Fruit fly (Drosophila melanogaster) whole organism, embryonic: ENCODE results near the gene Blm.

Source experiments
- Antp ChIP-seq: fragments of 200-800 bp; sonication (Bioruptor generic); optimal IDR thresholded peaks from 3 replicates; lab custom pipeline; 2016; ENCODE audit warnings: missing biosample characterization, missing genetic modification characterization
- BEAF-32 ChIP-seq: fragments of 200-800 bp; sonication (Bioruptor generic); optimal IDR thresholded peaks from 3 replicates; lab custom pipeline; 2017; ENCODE audit warnings: missing biosample characterization, missing genetic modification characterization, mild to moderate bottlenecking, moderate library complexity, missing genetic modification reagents
- CG10209 ChIP-seq: fragments of 200-800 bp; sonication (Bioruptor generic); optimal IDR thresholded peaks from 3 replicates; lab custom pipeline; 2017; ENCODE audit warnings: missing biosample characterization, mild to moderate bottlenecking, missing genetic modification characterization, missing genetic modification reagents
- CG10979 ChIP-seq: fragments of 200-800 bp; sonication (Bioruptor generic); optimal IDR thresholded peaks from 2 replicates; lab custom pipeline; 2018; ENCODE audit warnings: missing biosample characterization, mild to moderate bottlenecking, missing genetic modification characterization, moderate library complexity
- CG11247 ChIP-seq: fragments of 200-800 bp; sonication (Bioruptor generic); IDR thresholded peaks from 2 replicates; pipeline ENCODE4 v1.3.6; 2022; ENCODE audit warnings: missing biosample characterization, missing genetic modification characterization
- CG11398 ChIP-seq: fragments of 200-800 bp; sonication (Bioruptor generic); optimal IDR thresholded peaks from 2 replicates; lab custom pipeline; 2016; ENCODE audit warnings: missing biosample characterization, missing genetic modification characterization
- CG11456 ChIP-seq: fragments of 200-800 bp; sonication (Bioruptor generic); IDR thresholded peaks from 3 replicates; pipeline ENCODE4 v1.3.6; 2022; ENCODE audit warnings: missing biosample characterization, missing genetic modification characterization
- CG12236 ChIP-seq: fragments of 200-800 bp; sonication (Bioruptor generic); optimal IDR thresholded peaks from 2 replicates; lab custom pipeline; 2016; ENCODE audit warnings: missing biosample characterization, missing genetic modification characterization
- CG13296 ChIP-seq: fragments of 200-800 bp; sonication (Bioruptor generic); optimal IDR thresholded peaks from 3 replicates; lab custom pipeline; 2018; ENCODE audit warnings: missing biosample characterization, mild to moderate bottlenecking, missing genetic modification characterization
- CG2199 ChIP-seq: fragments of 200-800 bp; sonication (Bioruptor generic); IDR thresholded peaks from 3 replicates; pipeline ENCODE4 v1.3.6; 2022; ENCODE audit warnings: missing biosample characterization, missing genetic modification characterization
- CG3281 ChIP-seq: fragments of 200-800 bp; sonication (Bioruptor generic); optimal IDR thresholded peaks from 3 replicates; lab custom pipeline; 2017; ENCODE audit warnings: missing biosample characterization, mild to moderate bottlenecking, missing genetic modification characterization
- CG3838 ChIP-seq: fragments of 200-800 bp; sonication (Bioruptor generic); optimal IDR thresholded peaks from 3 replicates; lab custom pipeline; 2016; ENCODE audit warnings: missing biosample characterization, missing genetic modification characterization
- CG4854 ChIP-seq: fragments of 200-800 bp; sonication (Bioruptor generic); optimal IDR thresholded peaks from 2 replicates; lab custom pipeline; 2016; ENCODE audit warnings: missing biosample characterization, missing genetic modification characterization, inconsistent platforms
- CG5953 ChIP-seq: fragments of 200-800 bp; sonication (Bioruptor generic); IDR thresholded peaks from 2 replicates; pipeline ENCODE4 v1.3.6; 2022; ENCODE audit warnings: missing biosample characterization, missing genetic modification characterization
- CG7357 ChIP-seq: fragments of 200-800 bp; sonication (Bioruptor generic); IDR thresholded peaks from 3 replicates; pipeline ENCODE4 v1.3.6; 2022; ENCODE audit warnings: missing biosample characterization, missing genetic modification characterization
- CG7987 ChIP-seq: fragments of 200-800 bp; sonication (Bioruptor generic); optimal IDR thresholded peaks from 2 replicates; lab custom pipeline; 2018; ENCODE audit warnings: missing biosample characterization, mild to moderate bottlenecking, missing genetic modification characterization, moderate library complexity
- CG8359 ChIP-seq: fragments of 200-800 bp; sonication (Bioruptor generic); optimal IDR thresholded peaks from 2 replicates; lab custom pipeline; 2017; ENCODE audit warnings: missing biosample characterization, mild to moderate bottlenecking, missing genetic modification characterization, borderline replicate concordance
- Camta ChIP-seq: fragments of 200-800 bp; sonication (Bioruptor generic); optimal IDR thresholded peaks from 2 replicates; lab custom pipeline; 2016; ENCODE audit warnings: missing biosample characterization, missing genetic modification characterization
- D19A ChIP-seq: fragments of 200-800 bp; optimal IDR thresholded peaks from 3 replicates; lab custom pipeline; 2019; ENCODE audit warnings: missing biosample characterization, mild to moderate bottlenecking, missing genetic modification characterization, moderate library complexity
- Drgx ChIP-seq: fragments of 200-800 bp; sonication (Bioruptor generic); IDR thresholded peaks from 2 replicates; pipeline ENCODE4 v1.3.6; 2022; ENCODE audit warnings: missing biosample characterization, missing genetic modification characterization
- Fer2 ChIP-seq: fragments of 200-800 bp; sonication (Bioruptor generic); optimal IDR thresholded peaks from 2 replicates; lab custom pipeline; 2018; ENCODE audit warnings: missing biosample characterization, mild to moderate bottlenecking, missing genetic modification characterization, moderate library complexity
- Gug ChIP-seq: fragments of 200-800 bp; sonication (Bioruptor generic); IDR thresholded peaks from 4 replicates; pipeline ENCODE4 v1.3.6; 2022; ENCODE audit warnings: missing biosample characterization, missing genetic modification characterization
- HHEX ChIP-seq: fragments of 200-800 bp; sonication (Bioruptor generic); optimal IDR thresholded peaks from 3 replicates; lab custom pipeline; 2017; ENCODE audit warnings: missing biosample characterization, mild to moderate bottlenecking, missing genetic modification characterization, missing genetic modification reagents
- Hr3 ChIP-seq: fragments of 200-800 bp; sonication (Bioruptor generic); optimal IDR thresholded peaks from 3 replicates; lab custom pipeline; 2016; ENCODE audit warnings: missing biosample characterization, missing genetic modification characterization
- Med ChIP-seq: fragments of 200-800 bp; sonication (Bioruptor generic); peaks from one replicate; lab custom pipeline; 2016; ENCODE audit warnings: missing biosample characterization, missing genetic modification characterization, mild to moderate bottlenecking, inconsistent platforms, moderate library complexity
- Nf-YC ChIP-seq: fragments of 200-800 bp; optimal IDR thresholded peaks from 3 replicates; lab custom pipeline; 2019; ENCODE audit warnings: missing biosample characterization, mild to moderate bottlenecking, missing genetic modification characterization, moderate library complexity
- Oaz ChIP-seq: fragments of 200-800 bp; sonication (Bioruptor generic); IDR thresholded peaks from 2 replicates; pipeline ENCODE4 v1.3.6; 2022; ENCODE audit warnings: missing biosample characterization, missing genetic modification characterization
- Opbp ChIP-seq: fragments of 200-800 bp; sonication (Bioruptor generic); IDR thresholded peaks from 3 replicates; pipeline ENCODE4 v1.3.6; 2022; ENCODE audit warnings: missing biosample characterization, missing genetic modification characterization; ENCODE audit not compliant: partially characterized antibody
- Xrp1 ChIP-seq: fragments of 200-800 bp; sonication (Bioruptor generic); IDR thresholded peaks from 2 replicates; pipeline ENCODE4 v1.3.6; 2022; ENCODE audit warnings: missing biosample characterization, missing genetic modification characterization
- ara ChIP-seq: fragments of 200-800 bp; sonication (Bioruptor generic); IDR thresholded peaks from 2 replicates; pipeline ENCODE4 v1.3.6; 2022; ENCODE audit warnings: missing biosample characterization, missing genetic modification characterization
- ash1 ChIP-seq: fragments of 200-800 bp; sonication (Bioruptor generic); optimal IDR thresholded peaks from 2 replicates; lab custom pipeline; 2018; ENCODE audit warnings: missing biosample characterization, mild to moderate bottlenecking, missing genetic modification characterization
- danr ChIP-seq: fragments of 200-800 bp; sonication (Bioruptor generic); IDR thresholded peaks from 2 replicates; pipeline ENCODE4 v1.3.6; 2022; ENCODE audit warnings: missing biosample characterization, missing genetic modification characterization
- dm ChIP-seq: fragments of 200-800 bp; sonication (Bioruptor generic); optimal IDR thresholded peaks from 3 replicates; lab custom pipeline; 2016; ENCODE audit warnings: missing biosample characterization, missing genetic modification characterization
- dmrt99B ChIP-seq: fragments of 200-800 bp; sonication (Bioruptor generic); optimal IDR thresholded peaks from 2 replicates; lab custom pipeline; 2018; ENCODE audit warnings: missing biosample characterization, mild to moderate bottlenecking, missing genetic modification characterization, moderate library complexity
- grn ChIP-seq: fragments of 200-800 bp; sonication (Bioruptor generic); optimal IDR thresholded peaks from 3 replicates; lab custom pipeline; 2017; ENCODE audit warnings: missing biosample characterization, missing genetic modification characterization
- oc ChIP-seq: fragments of 200-800 bp; sonication (Bioruptor generic); optimal IDR thresholded peaks from 2 replicates; lab custom pipeline; 2018; ENCODE audit warnings: missing biosample characterization, mild to moderate bottlenecking, missing genetic modification characterization, moderate library complexity
- otp ChIP-seq: fragments of 200-800 bp; sonication (Bioruptor generic); IDR thresholded peaks from 3 replicates; pipeline ENCODE4, ENCODE4 v1.3.6; 2022; ENCODE audit warnings: missing biosample characterization, missing genetic modification characterization
- pfk ChIP-seq: fragments of 200-800 bp; sonication (Bioruptor generic); optimal IDR thresholded peaks from 2 replicates; lab custom pipeline; 2018; ENCODE audit warnings: missing biosample characterization, mild to moderate bottlenecking, missing genetic modification characterization, moderate library complexity
- pho ChIP-seq: fragments of 200-800 bp; sonication (Bioruptor generic); optimal IDR thresholded peaks from 2 replicates; lab custom pipeline; 2016; ENCODE audit warnings: missing biosample characterization, missing genetic modification characterization
- prd ChIP-seq, 3 experiments: fragments of >200 bp in 2 of 3; fragments of 200-800 bp in 1 of 3; sonication (Bioruptor generic) in 1 of 3; optimal IDR thresholded peaks in 2 of 3; IDR thresholded peaks in 1 of 3; 2 replicates in 2 of 3; 3 replicates in 1 of 3; pipeline versions ENCODE4 v1.3.6 to Lab custom; 2017 to 2022; ENCODE audit warnings: missing biosample characterization in 1 of 3, missing genetic modification characterization in 1 of 3
- sd ChIP-seq: fragments of 200-800 bp; sonication (Bioruptor generic); optimal IDR thresholded peaks from 3 replicates; lab custom pipeline; 2018; ENCODE audit warnings: missing biosample characterization, mild to moderate bottlenecking, missing genetic modification characterization, moderate library complexity
- sisA ChIP-seq: fragments of 200-800 bp; sonication (Bioruptor generic); IDR thresholded peaks from 2 replicates; pipeline ENCODE4 v1.3.6; 2022; ENCODE audit warnings: missing biosample characterization, missing genetic modification characterization
- slbo ChIP-seq: fragments of 200-800 bp; sonication (Bioruptor generic); IDR thresholded peaks from 2 replicates; pipeline ENCODE4 v1.3.6; 2022; ENCODE audit warnings: missing biosample characterization, missing genetic modification characterization
- sna ChIP-seq: fragments of 200-800 bp; sonication (Bioruptor generic); IDR thresholded peaks from 2 replicates; pipeline ENCODE4 v1.3.6; 2022; ENCODE audit warnings: missing biosample characterization, missing genetic modification characterization; ENCODE audit not compliant: partially characterized antibody
- sr ChIP-seq: fragments of 200-800 bp; sonication (Bioruptor generic); IDR thresholded peaks from 3 replicates; pipeline ENCODE4 v1.3.6; 2022; ENCODE audit warnings: missing biosample characterization, missing genetic modification characterization
- stc ChIP-seq: fragments of 200-800 bp; sonication (Bioruptor generic); IDR thresholded peaks from 2 replicates; pipeline ENCODE4 v1.3.6; 2022; ENCODE audit warnings: missing biosample characterization, missing genetic modification characterization
- tna ChIP-seq: fragments of 200-800 bp; sonication (Bioruptor generic); IDR thresholded peaks from 2 replicates; pipeline ENCODE4 v1.3.6; 2022; ENCODE audit warnings: missing biosample characterization, missing genetic modification characterization; ENCODE audit not compliant: partially characterized antibody
- ttk ChIP-seq: fragments of 200-800 bp; sonication (Bioruptor generic); IDR thresholded peaks from 2 replicates; pipeline ENCODE4 v2.1.2; 2022; ENCODE audit warnings: missing biosample characterization, missing genetic modification characterization
- unc-4 ChIP-seq: fragments of 200-800 bp; sonication (Bioruptor generic); IDR thresholded peaks from 2 replicates; pipeline ENCODE4 v1.3.6; 2022; ENCODE audit warnings: missing biosample characterization, missing genetic modification characterization; ENCODE audit not compliant: partially characterized antibody
- zf30C ChIP-seq: fragments of 200-800 bp; sonication (Bioruptor generic); optimal IDR thresholded peaks from 3 replicates; lab custom pipeline; 2018; ENCODE audit warnings: missing biosample characterization, mild to moderate bottlenecking, missing genetic modification characterization

Gene Blm

DNA sequence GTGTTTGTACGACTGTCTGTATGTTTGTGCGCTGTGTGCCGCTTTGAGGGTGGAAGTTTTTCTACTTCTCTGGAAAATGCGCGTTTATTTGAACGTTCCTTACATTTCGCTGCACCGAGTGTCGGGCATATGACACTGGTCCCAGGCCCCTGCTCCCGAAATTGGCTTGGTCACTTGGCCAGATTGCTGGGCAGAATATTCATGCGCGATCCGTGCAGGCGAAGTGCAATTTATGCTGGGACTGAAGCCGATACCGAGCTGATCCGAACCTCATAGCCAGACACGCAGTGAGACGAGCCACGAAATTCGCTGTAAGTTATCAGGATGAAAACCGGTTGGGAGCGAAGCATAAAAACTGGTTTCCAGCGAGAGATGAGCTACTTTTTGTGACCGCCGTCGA is 37.3 kb upstream of the Blm start (continued):
- TF ChIP-seq CG7357 (no peak), sd (no peak), prd (optimal IDR thresholded peaks at IDR 0.05; lab: Kevin White, UChicago) (no peak), prd (GFP tag; IDR thresholded peaks at IDR 0.05; lab: Robert Waterston, UW) (peak; percentile 26; the same call in 1 of the 3 replicates), oc (no peak), danr (GFP tag; lab: Robert Waterston, UW) (no peak), CG7987 (no peak), unc-4 (GFP tag; lab: Robert Waterston, UW) (no peak), dm (GFP tag; lab: Kevin White, UChicago) (no peak), CG8359 (GFP tag; lab: Kevin White, UChicago) (no peak), Antp (GFP tag; lab: Kevin White, UChicago) (no peak), CG10209 (no peak), CG5953 (GFP tag; lab: Robert Waterston, UW) (0 out of 2 replicates have a peak, but pooled peaks have one; percentile 43), CG11247 (no peak), otp (0 out of 3 replicates have a peak, but pooled peaks have one; percentile 5), sr (no peak), CG11398 (GFP tag; lab: Kevin White, UChicago) (no peak), CG12236 (GFP tag; lab: Kevin White, UChicago) (no peak), Med (GFP tag; lab: Kevin White, UChicago) (peak; percentile 84), slbo (GFP tag; lab: Robert Waterston, UW) (peak; percentile 28; the same call in 1 of the 2 replicates), D19A (tag; lab: Kevin White, UChicago) (no peak), pfk (GFP tag; lab: Kevin White, UChicago) (no peak), CG3281 (GFP tag; lab: Kevin White, UChicago) (no peak), Fer2 (tag; lab: Kevin White, UChicago) (no peak), Drgx (GFP tag; lab: Robert Waterston, UW) (peak; percentile 57; the same call in 1 of the 2 replicates), Hr3 (GFP tag; lab: Kevin White, UChicago) (no peak), CG10979 (no peak), stc (GFP tag; lab: Robert Waterston, UW) (no peak), grn (no peak), ttk (peak; percentile 48; the same call in 1 of the 2 replicates), sna (GFP tag; lab: Robert Waterston, UW) (0 out of 2 replicates have a peak, but pooled peaks have one; percentile 20), tna (GFP tag; lab: Robert Waterston, UW) (no peak), CG13296 (no peak), CG4854 (GFP tag; lab: Kevin White, UChicago) (no peak), Oaz (GFP tag; lab: Robert Waterston, UW) (no peak), Nf-YC (tag; lab: Kevin White, UChicago) (no peak), Opbp (GFP tag; lab: Robert Waterston, UW) (peak; percentile 34; the same call in 1 of the 3 replicates), pho (GFP tag; lab: Kevin White, UChicago) (no peak), Camta (GFP tag; lab: Kevin White, UChicago) (no peak), CG2199 (GFP tag; lab: Robert Waterston, UW) (0 out of 3 replicates have a peak, but pooled peaks have one; percentile 52), Xrp1 (GFP tag; lab: Robert Waterston, UW) (0 out of 2 replicates have a peak, but pooled peaks have one; percentile 4), sisA (GFP tag; lab: Robert Waterston, UW) (peak; percentile 37; the same call in 1 of the 2 replicates), Gug (GFP tag; lab: Robert Waterston, UW) (peak; percentile 63; the same call in 3 of the 4 replicates), zf30C (no peak), BEAF-32 (GFP tag; lab: Kevin White, UChicago) (no peak), HHEX (GFP tag; lab: Kevin White, UChicago) (no peak), CG3838 (GFP tag; lab: Kevin White, UChicago) (no peak), ara (GFP tag; lab: Robert Waterston, UW) (0 out of 2 replicates have a peak, but pooled peaks have one; percentile 19), dmrt99B (no peak), CG11456 (GFP tag; lab: Robert Waterston, UW) (no peak), ash1 (GFP tag; lab: Kevin White, UChicago) (no peak)
